Worm (Caenorhabditis elegans) whole organism, young adult: Measurements from ENCODE around the gene glb-23.

Experiments
- F55B11.4 ChIP-seq: sonication (generic microtip); optimal IDR thresholded peaks from 2 replicates; lab custom pipeline; 2016; ENCODE audit warnings: missing compliant biosample characterization, missing genetic modification characterization, borderline replicate concordance; ENCODE audit not compliant: insufficient read depth
- lsl-1 ChIP-seq: fragments of 200-800 bp; sonication (Bioruptor generic); optimal IDR thresholded peaks from 2 replicates; lab custom pipeline; 2018; ENCODE audit warnings: mild to moderate bottlenecking, missing genetic modification characterization, moderate library complexity, missing compliant biosample characterization
- nhr-80 ChIP-seq: sonication (generic microtip); optimal IDR thresholded peaks from 2 replicates; lab custom pipeline; 2016; ENCODE audit warnings: missing genetic modification characterization, missing compliant biosample characterization
- pbrm-1 ChIP-seq: fragments of 200-800 bp; sonication (Bioruptor generic); IDR thresholded peaks from 2 replicates; pipeline ENCODE4 v1.3.6; 2022; ENCODE audit warnings: missing genetic modification reagents, missing genetic modification characterization, missing compliant biosample characterization
- rec-8 ChIP-seq, 2 experiments: sonication (generic microtip); optimal IDR thresholded peaks; 2 replicates each; lab custom pipeline; 2016; ENCODE audit warnings: mild to moderate bottlenecking in 2 of 2, missing genetic modification characterization in 2 of 2, missing genetic modification reagents in 2 of 2, missing genotype in 2 of 2, missing biosample characterization in 1 of 2, missing compliant biosample characterization in 1 of 2, moderate library complexity in 1 of 2
- repo-1 ChIP-seq: sonication (generic microtip); optimal IDR thresholded peaks from 2 replicates; lab custom pipeline; 2017; ENCODE audit warnings: mild to moderate bottlenecking, missing genetic modification characterization, missing compliant biosample characterization

DNA sequence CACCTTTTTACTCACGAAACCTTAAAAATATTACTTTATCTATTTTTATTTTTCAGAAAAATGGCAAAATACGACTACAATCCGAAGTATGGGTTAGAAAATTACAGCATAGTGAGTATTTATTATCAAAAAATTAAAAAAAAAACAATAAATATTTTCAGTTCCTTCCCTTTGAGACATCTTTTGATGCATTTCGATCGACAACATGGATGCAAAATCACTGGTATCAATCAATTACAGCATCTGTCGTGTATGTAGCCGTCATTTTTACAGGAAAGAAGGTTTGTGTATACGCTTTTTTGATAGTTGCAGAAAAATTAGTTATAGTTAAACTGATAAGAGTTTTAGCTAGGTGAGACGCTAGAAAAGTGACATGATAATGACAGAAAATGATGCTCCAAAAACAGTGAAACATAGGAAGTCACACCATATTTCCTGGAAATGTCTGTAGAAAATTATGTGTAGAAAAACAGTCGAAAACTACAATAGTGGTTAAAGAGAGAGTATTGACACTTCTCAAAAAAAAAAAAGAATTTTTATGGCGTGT is 18.4 kb upstream of the glb-23 start, which contains the start of gene elo-3:
- no peak for TF ChIP-seq rec-8 (tag; optimal IDR thresholded peaks at IDR 0.05; lab: Kevin White, UChicago)
- no peak for TF ChIP-seq F55B11.4 (tag; lab: Kevin White, UChicago)
- TF ChIP-seq nhr-80 (tag; lab: Kevin White, UChicago) = peak; percentile 83
- TF ChIP-seq repo-1 (tag; lab: Kevin White, UChicago) = no peak
- TF ChIP-seq pbrm-1 (GFP tag; lab: Robert Waterston, UW) = no peak
- no peak for TF ChIP-seq lsl-1 (GFP tag; lab: Kevin White, UChicago)
